Fruit fly (Drosophila melanogaster) S2 (cell line): ENCODE data around the gene AhcyL1.

Experiments
- CG8478 ChIP-seq: fragments of >200 bp; optimal IDR thresholded peaks from 2 replicates; lab custom pipeline; 2018
- CTCF ChIP-seq, 2 experiments: fragments of >200 bp; optimal IDR thresholded peaks; 2 replicates each; lab custom pipeline; 2018

DNA sequence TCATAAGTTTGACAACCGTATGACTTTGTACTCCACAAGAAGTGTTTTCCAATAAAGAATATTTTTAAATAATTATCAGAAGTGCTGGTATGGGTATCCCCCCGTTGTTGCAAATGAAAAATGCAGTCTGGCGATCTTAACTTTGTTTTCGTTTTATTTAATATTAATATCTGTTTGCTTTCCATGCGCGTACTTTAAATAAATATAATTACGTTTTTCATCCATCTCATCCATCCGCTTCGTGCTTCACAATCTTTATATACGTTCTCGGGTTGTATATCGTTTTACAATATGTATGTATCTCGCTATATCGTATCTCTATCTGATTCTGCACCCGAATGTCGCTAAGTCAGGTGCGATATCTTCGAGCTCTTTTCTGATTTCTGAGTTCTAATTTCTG lies 13.8 kb upstream of the AhcyL1 start:
- TF ChIP-seq CG8478 (lab: Kevin White, UChicago) (no peak), CTCF (optimal IDR thresholded peaks at IDR 0.05; lab: Kevin White, UChicago) (no peak)
